Worm (Caenorhabditis elegans): Measurements from ENCODE around the gene C47E8.4.

- TF ChIP-seq unc-62 (GFP tag; optimal IDR thresholded peaks at IDR 0.05) (no peak), mdl-1 (tag; optimal IDR thresholded peaks at IDR 0.05) (no peak), snpc-4 (tag; optimal IDR thresholded peaks at IDR 0.05) (no peak), lsy-2 (tag; optimal IDR thresholded peaks at IDR 0.05) (no peak), lin-13 (GFP tag; optimal IDR thresholded peaks at IDR 0.05) (no peak), nhr-237 (tag; optimal IDR thresholded peaks at IDR 0.05) (no peak), nhr-12 (tag; optimal IDR thresholded peaks at IDR 0.05) (no peak), mab-5 (tag; optimal IDR thresholded peaks at IDR 0.05) (no peak), ceh-82 (tag; optimal IDR thresholded peaks at IDR 0.05) (no peak), nhr-10 (tag; optimal IDR thresholded peaks at IDR 0.05) (no peak), nhr-23 (tag; optimal IDR thresholded peaks at IDR 0.05) (no peak), blmp-1 (tag; optimal IDR thresholded peaks at IDR 0.05; ENCODE audit: insufficient read depth) (no peak), lin-39 (tag; optimal IDR thresholded peaks at IDR 0.05) (no peak)
Observed at ce11 chrV:14687106-14687964, 2.0 kb upstream of the C47E8.4 start.

All from whole organism, L2 larva.